Fruit fly (Drosophila melanogaster) whole organism, embryonic: ENCODE data around the gene Eip63F-1.
A peak's percentile ranks its signal among the peaks of the same experiment; 100 is the strongest.

Experiments
- B-H2 ChIP-seq: fragments of 200-800 bp; sonication (Bioruptor generic); optimal IDR thresholded peaks from 2 replicates; lab custom pipeline; 2018; ENCODE audit warnings: missing biosample characterization, mild to moderate bottlenecking, missing genetic modification characterization
- CG10147 ChIP-seq: fragments of 200-800 bp; sonication (Bioruptor generic); optimal IDR thresholded peaks from 2 replicates; lab custom pipeline; 2019; ENCODE audit warnings: missing biosample characterization, mild to moderate bottlenecking, missing genetic modification characterization, moderate library complexity
- CG12104 ChIP-seq: fragments of 200-800 bp; sonication (Bioruptor generic); optimal IDR thresholded peaks from 3 replicates; lab custom pipeline; 2016; ENCODE audit warnings: missing biosample characterization, missing genetic modification characterization
- CG13424 ChIP-seq: fragments of 200-800 bp; sonication (Bioruptor generic); optimal IDR thresholded peaks from 2 replicates; lab custom pipeline; 2019; ENCODE audit warnings: missing biosample characterization, mild to moderate bottlenecking, missing genetic modification characterization, moderate library complexity
- CG15479 ChIP-seq: fragments of 200-800 bp; sonication (Bioruptor generic); optimal IDR thresholded peaks from 3 replicates; lab custom pipeline; 2019; ENCODE audit warnings: missing biosample characterization, mild to moderate bottlenecking, missing genetic modification characterization, moderate library complexity
- CG16863 ChIP-seq: fragments of 200-800 bp; sonication (Bioruptor generic); optimal IDR thresholded peaks from 3 replicates; lab custom pipeline; 2016; ENCODE audit warnings: missing biosample characterization, missing genetic modification characterization
- CG17328 ChIP-seq: fragments of 200-800 bp; sonication (Bioruptor generic); IDR thresholded peaks from 2 replicates; pipeline ENCODE4 v1.3.6; 2022; ENCODE audit warnings: missing biosample characterization, missing genetic modification characterization
- CG2712 ChIP-seq: fragments of 200-800 bp; optimal IDR thresholded peaks from 3 replicates; lab custom pipeline; 2019; ENCODE audit warnings: missing biosample characterization, mild to moderate bottlenecking, missing genetic modification characterization, moderate library complexity
- CG30403 ChIP-seq: fragments of 200-800 bp; sonication (Bioruptor generic); optimal IDR thresholded peaks from 3 replicates; lab custom pipeline; 2016; ENCODE audit warnings: missing biosample characterization, missing genetic modification characterization
- CG31365 ChIP-seq: fragments of 200-800 bp; sonication (Bioruptor generic); optimal IDR thresholded peaks from 2 replicates; lab custom pipeline; 2018; ENCODE audit warnings: missing biosample characterization, mild to moderate bottlenecking, missing genetic modification characterization
- CG31441 ChIP-seq: fragments of 200-800 bp; sonication (Bioruptor generic); IDR thresholded peaks from 2 replicates; pipeline ENCODE4 v1.3.6; 2022; ENCODE audit warnings: missing biosample characterization, missing genetic modification characterization
- CG32772 ChIP-seq: fragments of 200-800 bp; sonication (Bioruptor generic); IDR thresholded peaks from 2 replicates; pipeline ENCODE4 v1.3.6; 2022; ENCODE audit warnings: missing biosample characterization, missing genetic modification characterization
- CG34422 ChIP-seq: fragments of 200-800 bp; sonication (Bioruptor generic); IDR thresholded peaks from 3 replicates; pipeline ENCODE4 v1.3.6; 2022; ENCODE audit warnings: missing biosample characterization, missing genetic modification characterization
- CG4424 ChIP-seq: fragments of 200-800 bp; sonication (Bioruptor generic); optimal IDR thresholded peaks from 3 replicates; lab custom pipeline; 2016; ENCODE audit warnings: missing biosample characterization, missing genetic modification characterization
- CG6689 ChIP-seq: fragments of 200-800 bp; sonication (Bioruptor generic); IDR thresholded peaks from 2 replicates; pipeline ENCODE4 v1.3.6; 2022; ENCODE audit warnings: missing biosample characterization, missing genetic modification characterization
- CG7271 ChIP-seq: fragments of 200-800 bp; sonication (Bioruptor generic); optimal IDR thresholded peaks from 2 replicates; lab custom pipeline; 2018; ENCODE audit warnings: missing biosample characterization, mild to moderate bottlenecking, missing genetic modification characterization, moderate library complexity
- CG7357 ChIP-seq: fragments of 200-800 bp; sonication (Bioruptor generic); IDR thresholded peaks from 3 replicates; pipeline ENCODE4 v1.3.6; 2022; ENCODE audit warnings: missing biosample characterization, missing genetic modification characterization
- CG7928 ChIP-seq: fragments of 200-800 bp; sonication (Bioruptor generic); optimal IDR thresholded peaks from 2 replicates; lab custom pipeline; 2017; ENCODE audit warnings: missing biosample characterization, mild to moderate bottlenecking, missing genetic modification characterization
- CG8388 ChIP-seq: fragments of 200-800 bp; sonication (Bioruptor generic); optimal IDR thresholded peaks from 2 replicates; lab custom pipeline; 2019; ENCODE audit warnings: missing biosample characterization, mild to moderate bottlenecking, missing genetic modification characterization, moderate library complexity
- CG8944 ChIP-seq: fragments of 200-800 bp; sonication (Bioruptor generic); optimal IDR thresholded peaks from 3 replicates; lab custom pipeline; 2016; ENCODE audit warnings: missing biosample characterization, missing genetic modification characterization
- CG9437 ChIP-seq: fragments of 200-800 bp; sonication (Bioruptor generic); optimal IDR thresholded peaks from 2 replicates; lab custom pipeline; 2018; ENCODE audit warnings: missing biosample characterization, mild to moderate bottlenecking, missing genetic modification characterization
- CG9609 ChIP-seq: fragments of 200-800 bp; sonication (Bioruptor generic); optimal IDR thresholded peaks from 3 replicates; lab custom pipeline; 2016; ENCODE audit warnings: missing biosample characterization, missing genetic modification characterization
- Camta ChIP-seq: fragments of 200-800 bp; sonication (Bioruptor generic); optimal IDR thresholded peaks from 2 replicates; lab custom pipeline; 2016; ENCODE audit warnings: missing biosample characterization, missing genetic modification characterization
- CkIIα-i1 ChIP-seq: fragments of 200-800 bp; sonication (Bioruptor generic); IDR thresholded peaks from 2 replicates; pipeline ENCODE4 v1.3.6; 2022; ENCODE audit warnings: missing biosample characterization, missing genetic modification characterization
- CoRest ChIP-seq: fragments of 200-800 bp; sonication (Bioruptor generic); optimal IDR thresholded peaks from 3 replicates; lab custom pipeline; 2018; ENCODE audit warnings: missing biosample characterization, mild to moderate bottlenecking, missing genetic modification characterization, moderate library complexity
- Dad ChIP-seq: fragments of 200-800 bp; sonication (Bioruptor generic); optimal IDR thresholded peaks from 3 replicates; lab custom pipeline; 2016; ENCODE audit warnings: missing biosample characterization, missing genetic modification characterization
- ERR ChIP-seq: fragments of 200-800 bp; sonication (Bioruptor generic); optimal IDR thresholded peaks from 2 replicates; lab custom pipeline; 2016; ENCODE audit warnings: missing biosample characterization, missing genetic modification characterization
- Jarid2 ChIP-seq: fragments of 200-800 bp; sonication (Bioruptor generic); optimal IDR thresholded peaks from 3 replicates; lab custom pipeline; 2017; ENCODE audit warnings: mild to moderate bottlenecking, missing biosample characterization, missing genetic modification reagents, missing genetic modification characterization
- NFAT ChIP-seq: fragments of 200-800 bp; sonication (Bioruptor generic); IDR thresholded peaks from 2 replicates; pipeline ENCODE4 v1.3.6; 2022; ENCODE audit warnings: missing biosample characterization, missing genetic modification characterization
- Opbp ChIP-seq: fragments of 200-800 bp; sonication (Bioruptor generic); IDR thresholded peaks from 3 replicates; pipeline ENCODE4 v1.3.6; 2022; ENCODE audit warnings: missing biosample characterization, missing genetic modification characterization; ENCODE audit not compliant: partially characterized antibody
- Ravus ChIP-seq: fragments of 200-800 bp; sonication (Bioruptor generic); IDR thresholded peaks from 2 replicates; pipeline ENCODE4 v1.3.6; 2022; ENCODE audit warnings: missing biosample characterization, missing genetic modification characterization
- Six4 ChIP-seq: fragments of 200-800 bp; sonication (Bioruptor generic); optimal IDR thresholded peaks from 2 replicates; lab custom pipeline; 2016; ENCODE audit warnings: missing biosample characterization, missing genetic modification characterization
- Sry-δ ChIP-seq: fragments of 200-800 bp; sonication (Bioruptor generic); optimal IDR thresholded peaks from 2 replicates; lab custom pipeline; 2016; ENCODE audit warnings: missing biosample characterization, missing genetic modification characterization
- Taf1 ChIP-seq: fragments of 200-800 bp; sonication (Bioruptor generic); IDR thresholded peaks from 2 replicates; pipeline ENCODE4 v1.3.6; 2022; ENCODE audit warnings: missing biosample characterization, missing genetic modification characterization
- btn ChIP-seq: fragments of 200-800 bp; sonication (Bioruptor generic); optimal IDR thresholded peaks from 2 replicates; lab custom pipeline; 2016; ENCODE audit warnings: missing biosample characterization, missing genetic modification characterization
- cad ChIP-seq: fragments of >200 bp; optimal IDR thresholded peaks from 2 replicates; lab custom pipeline; 2017; ENCODE audit warnings: missing biosample characterization, missing genetic modification characterization
- crp ChIP-seq, 2 experiments: fragments of 200-800 bp; sonication (Bioruptor generic); optimal IDR thresholded peaks; 2 replicates in 1 of 2; 3 replicates in 1 of 2; lab custom pipeline; 2017; ENCODE audit warnings: missing biosample characterization in 2 of 2, missing genetic modification characterization in 2 of 2, mild to moderate bottlenecking in 1 of 2, moderate library complexity in 1 of 2
- dan ChIP-seq: fragments of 200-800 bp; sonication (Bioruptor generic); IDR thresholded peaks from 2 replicates; pipeline ENCODE4 v1.3.6; 2022; ENCODE audit warnings: missing biosample characterization, missing genetic modification characterization
- emc ChIP-seq: fragments of 200-800 bp; sonication (Bioruptor generic); optimal IDR thresholded peaks from 2 replicates; lab custom pipeline; 2016; ENCODE audit warnings: missing biosample characterization, missing genetic modification characterization
- fd96Cb ChIP-seq: fragments of 200-800 bp; sonication (Bioruptor generic); optimal IDR thresholded peaks from 2 replicates; lab custom pipeline; 2018; ENCODE audit warnings: missing biosample characterization, mild to moderate bottlenecking, missing genetic modification characterization, moderate library complexity
- fu2 ChIP-seq: fragments of 200-800 bp; sonication (Bioruptor generic); optimal IDR thresholded peaks from 2 replicates; lab custom pipeline; 2016; ENCODE audit warnings: missing biosample characterization, missing genetic modification characterization
- pnt ChIP-seq: fragments of 200-800 bp; sonication (Bioruptor generic); optimal IDR thresholded peaks from 3 replicates; lab custom pipeline; 2016; ENCODE audit warnings: missing biosample characterization, missing genetic modification characterization
- prd ChIP-seq, 3 experiments: fragments of >200 bp in 2 of 3; fragments of 200-800 bp in 1 of 3; sonication (Bioruptor generic) in 1 of 3; optimal IDR thresholded peaks in 2 of 3; IDR thresholded peaks in 1 of 3; 2 replicates in 2 of 3; 3 replicates in 1 of 3; pipeline versions ENCODE4 v1.3.6 to Lab custom; 2017 to 2022; ENCODE audit warnings: missing biosample characterization in 1 of 3, missing genetic modification characterization in 1 of 3
- psq ChIP-seq: fragments of 200-800 bp; sonication (Bioruptor generic); optimal IDR thresholded peaks from 2 replicates; lab custom pipeline; 2017; ENCODE audit warnings: missing biosample characterization, missing genetic modification characterization
- pzg ChIP-seq: fragments of 200-800 bp; sonication (Bioruptor generic); optimal IDR thresholded peaks from 3 replicates; lab custom pipeline; 2018; ENCODE audit warnings: missing biosample characterization, mild to moderate bottlenecking, missing genetic modification characterization, moderate library complexity
- repo ChIP-seq: fragments of 200-800 bp; sonication (Bioruptor generic); optimal IDR thresholded peaks from 2 replicates; lab custom pipeline; 2016; ENCODE audit warnings: missing biosample characterization, missing genetic modification characterization
- sens-2 ChIP-seq: fragments of 200-800 bp; sonication (Bioruptor generic); IDR thresholded peaks from 2 replicates; pipeline ENCODE4 v1.3.6; 2022; ENCODE audit warnings: missing biosample characterization, missing genetic modification characterization
- slbo ChIP-seq: fragments of 200-800 bp; sonication (Bioruptor generic); IDR thresholded peaks from 2 replicates; pipeline ENCODE4 v1.3.6; 2022; ENCODE audit warnings: missing biosample characterization, missing genetic modification characterization
- sob ChIP-seq: fragments of 200-800 bp; sonication (Bioruptor generic); IDR thresholded peaks from 2 replicates; pipeline ENCODE4 v1.3.6; 2022; ENCODE audit warnings: missing biosample characterization, missing genetic modification characterization
- stc ChIP-seq: fragments of 200-800 bp; sonication (Bioruptor generic); IDR thresholded peaks from 2 replicates; pipeline ENCODE4 v1.3.6; 2022; ENCODE audit warnings: missing biosample characterization, missing genetic modification characterization
- tna ChIP-seq: fragments of 200-800 bp; sonication (Bioruptor generic); IDR thresholded peaks from 2 replicates; pipeline ENCODE4 v1.3.6; 2022; ENCODE audit warnings: missing biosample characterization, missing genetic modification characterization; ENCODE audit not compliant: partially characterized antibody

The Eip63F-1 gene

DNA sequence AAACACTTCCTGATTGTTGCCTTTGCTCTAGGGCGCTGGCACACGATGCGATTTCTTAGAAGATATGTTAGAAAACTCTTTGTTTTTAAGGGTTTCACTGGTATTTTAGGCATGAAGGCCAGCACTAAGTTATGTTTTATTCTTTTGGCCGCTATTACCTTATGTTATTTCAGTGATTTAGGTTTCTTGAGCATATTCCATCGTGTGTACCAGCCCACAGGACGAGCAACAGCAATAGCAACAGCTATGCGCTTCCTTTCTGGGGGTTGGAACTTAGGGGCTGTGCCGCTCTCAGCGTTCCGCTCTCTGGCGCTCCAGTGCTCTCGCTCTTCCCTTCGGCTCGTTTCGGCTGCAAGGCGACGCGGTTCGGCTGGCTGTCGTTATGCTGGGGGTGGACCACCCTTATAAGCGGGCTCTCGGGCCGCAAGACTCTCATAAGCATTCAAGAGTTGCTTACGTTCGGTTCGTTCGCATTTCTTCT lies 48.1 kb upstream of the Eip63F-1 start, which contains the start of gene scrt (continued):
- TF ChIP-seq CG32772 (no peak), CG10147 (GFP tag; lab: Kevin White, UChicago) (peak; percentile 37), Camta (GFP tag; lab: Kevin White, UChicago) (peak; percentile 11), CG30403 (GFP tag; lab: Kevin White, UChicago) (no peak), stc (GFP tag; lab: Robert Waterston, UW) (no peak), fu2 (GFP tag; lab: Kevin White, UChicago) (no peak), cad (GFP tag; lab: Kevin White, UChicago) (no peak), psq (GFP tag; lab: Kevin White, UChicago) (no peak), Opbp (0 out of 3 replicates have a peak, but pooled peaks have one; percentile 21), crp (GFP tag; optimal IDR thresholded peaks at IDR 0.05; lab: Kevin White, UChicago) (peak in 1 of 2 experiments; percentile 5), Taf1 (GFP tag; lab: Robert Waterston, UW) (no peak), CG2712 (tag; lab: Kevin White, UChicago) (peak; percentile 77), prd (optimal IDR thresholded peaks at IDR 0.05; lab: Kevin White, UChicago) (no peak), prd (GFP tag; IDR thresholded peaks at IDR 0.05; lab: Robert Waterston, UW) (peak; percentile 69; the same call in 2 of the 3 replicates), CG9609 (GFP tag; lab: Kevin White, UChicago) (peak; percentile 21), dan (no peak), Dad (GFP tag; lab: Kevin White, UChicago) (peak; percentile 39), B-H2 (GFP tag; lab: Kevin White, UChicago) (peak; percentile 4), Six4 (GFP tag; lab: Kevin White, UChicago) (no peak), CG4424 (GFP tag; lab: Kevin White, UChicago) (peak; percentile 2), CG7928 (GFP tag; lab: Kevin White, UChicago) (no peak), Jarid2 (peak; percentile 44), CG6689 (GFP tag; lab: Robert Waterston, UW) (no peak), emc (GFP tag; lab: Kevin White, UChicago) (no peak), CG8944 (GFP tag; lab: Kevin White, UChicago) (no peak), Sry-δ (GFP tag; lab: Kevin White, UChicago) (no peak), CG34422 (GFP tag; lab: Robert Waterston, UW) (no peak), fd96Cb (tag; lab: Kevin White, UChicago) (peak; percentile 25), CG12104 (GFP tag; lab: Kevin White, UChicago) (no peak), slbo (GFP tag; lab: Robert Waterston, UW) (no peak), Ravus (GFP tag; lab: Robert Waterston, UW) (no peak), CG13424 (peak; percentile 88), CG15479 (GFP tag; lab: Kevin White, UChicago) (no peak), tna (GFP tag; lab: Robert Waterston, UW) (no peak; the same call in 1 of the 2 replicates), ERR (GFP tag; lab: Kevin White, UChicago) (peak; percentile 30), CkIIα-i1 (GFP tag; lab: Robert Waterston, UW) (no peak), NFAT (GFP tag; lab: Robert Waterston, UW) (no peak), pzg (GFP tag; lab: Kevin White, UChicago) (no peak), pnt (GFP tag; lab: Kevin White, UChicago) (no peak), CG8388 (GFP tag; lab: Kevin White, UChicago) (peak; percentile 3), CG31365 (tag; lab: Kevin White, UChicago) (no peak), sens-2 (GFP tag; lab: Robert Waterston, UW) (no peak), CG16863 (GFP tag; lab: Kevin White, UChicago) (no peak), CG7357 (GFP tag; lab: Robert Waterston, UW) (no peak), sob (GFP tag; lab: Robert Waterston, UW) (no peak; the same call in 1 of the 2 replicates), CG17328 (GFP tag; lab: Robert Waterston, UW) (0 out of 2 replicates have a peak, but pooled peaks have one; percentile 33), CG9437 (no peak), repo (GFP tag; lab: Kevin White, UChicago) (no peak), CG31441 (GFP tag; lab: Robert Waterston, UW) (0 out of 2 replicates have a peak, but pooled peaks have one; percentile 37), CG7271 (tag; lab: Kevin White, UChicago) (no peak), btn (GFP tag; lab: Kevin White, UChicago) (no peak), CoRest (peak; percentile 54)
